Fruit fly (Drosophila melanogaster) Kc167 (cell line): ENCODE data around the gene BCAS2.

ENCODE experiments used
- Myc ChIP-seq: fragments of >200 bp; optimal IDR thresholded peaks from 2 replicates; lab custom pipeline; 2017; ENCODE audit warnings: missing external identifiers
- Sin3A ChIP-seq: fragments of >200 bp; optimal IDR thresholded peaks from 2 replicates; lab custom pipeline; 2018; ENCODE audit warnings: missing external identifiers
- h ChIP-seq: fragments of >200 bp; optimal IDR thresholded peaks from 3 replicates; lab custom pipeline; 2018; ENCODE audit warnings: missing external identifiers
- insv ChIP-seq: fragments of >200 bp; optimal IDR thresholded peaks from 3 replicates; lab custom pipeline; 2018; ENCODE audit warnings: missing external identifiers
- ttk ChIP-seq: sonication (Bioruptor generic); optimal IDR thresholded peaks from 2 replicates; lab custom pipeline; 2017; ENCODE audit warnings: missing external identifiers

dm6 chr3R:27948421-27948906 lies 26.3 kb upstream of the BCAS2 start, which contains the start of gene Gp93:
- TF ChIP-seq h (lab: Kevin White, UChicago) (no peak), Sin3A (no peak), ttk (no peak), insv (lab: Kevin White, UChicago) (no peak), Myc (lab: Kevin White, UChicago) (no peak)
